Worm (Caenorhabditis elegans) whole organism, L2 larva: ENCODE data around the gene F53C3.3.

Experiments used
- aly-2 ChIP-seq: fragments of 150-350 bp; optimal IDR thresholded peaks from 2 replicates; lab custom pipeline; 2014; ENCODE audit warnings: missing biosample characterization, missing genetic modification characterization
- ama-1 ChIP-seq: fragments of 150-350 bp; optimal IDR thresholded peaks from 2 replicates; lab custom pipeline; 2018; ENCODE audit warnings: inconsistent platforms
- crh-2 ChIP-seq: sonication (generic microtip); optimal IDR thresholded peaks from 2 replicates; lab custom pipeline; 2017; ENCODE audit warnings: missing biosample characterization, missing genetic modification characterization
- fos-1 ChIP-seq: fragments of 150-350 bp; optimal IDR thresholded peaks from 2 replicates; lab custom pipeline; 2014; ENCODE audit warnings: missing biosample characterization, missing genetic modification characterization
- lsy-2 ChIP-seq, 2 experiments: fragments of 150-350 bp in 1 of 2; sonication (generic microtip) in 1 of 2; optimal IDR thresholded peaks; 2 replicates each; lab custom pipeline; 2014 to 2017; ENCODE audit warnings: missing biosample characterization in 2 of 2, missing genetic modification characterization in 2 of 2
- mdl-1 ChIP-seq, 2 experiments: fragments of 150-350 bp in 1 of 2; sonication (generic microtip) in 1 of 2; optimal IDR thresholded peaks; 2 replicates each; lab custom pipeline; 2017; ENCODE audit warnings: missing biosample characterization in 2 of 2, missing genetic modification characterization in 2 of 2
- nhr-129 ChIP-seq: fragments of 150-350 bp; optimal IDR thresholded peaks from 2 replicates; lab custom pipeline; 2014; ENCODE audit warnings: missing biosample characterization, missing genetic modification characterization
- nhr-21 ChIP-seq: fragments of 150-350 bp; optimal IDR thresholded peaks from 2 replicates; lab custom pipeline; 2014; ENCODE audit warnings: missing biosample characterization, missing genetic modification characterization
- peb-1 ChIP-seq: fragments of 150-350 bp; optimal IDR thresholded peaks from 2 replicates; lab custom pipeline; 2014; ENCODE audit warnings: missing biosample characterization, missing genetic modification characterization
- sma-3 ChIP-seq: sonication (generic microtip); optimal IDR thresholded peaks from 2 replicates; lab custom pipeline; 2016; ENCODE audit warnings: missing genetic modification reagents, missing genetic modification characterization, missing compliant biosample characterization
- unc-55 ChIP-seq: fragments of 150-350 bp; sonication (generic microtip); optimal IDR thresholded peaks from 3 replicates; lab custom pipeline; 2014; ENCODE audit warnings: missing biosample characterization, missing genetic modification reagents, missing genetic modification characterization
- ztf-11 ChIP-seq: sonication (generic microtip); optimal IDR thresholded peaks from 2 replicates; lab custom pipeline; 2017; ENCODE audit warnings: missing biosample characterization, missing genetic modification characterization

F53C3.3 gene

DNA sequence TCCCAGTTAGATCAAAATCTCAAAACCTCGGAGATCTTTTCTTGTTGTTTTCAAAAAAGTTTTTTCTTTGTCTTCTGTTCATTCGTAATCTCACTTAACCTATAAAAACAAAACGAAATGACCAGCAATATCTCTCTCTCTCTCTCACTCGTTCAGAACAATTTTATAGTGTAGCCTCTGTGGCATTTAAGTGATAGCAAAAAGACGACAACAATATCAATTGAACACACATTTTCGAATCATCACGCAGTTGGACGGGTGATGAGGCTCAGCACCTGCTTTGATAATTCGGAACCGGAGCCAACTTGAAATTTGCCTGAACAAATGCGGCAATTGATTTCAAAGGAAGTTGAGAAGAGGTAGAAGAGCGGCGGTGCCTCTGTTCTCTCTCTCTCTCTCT lies 49.7 kb downstream of the F53C3.3 start:
- TF ChIP-seq mdl-1 (tag; optimal IDR thresholded peaks at IDR 0.05; lab: Kevin White, UChicago) (no peak), aly-2 (no peak), unc-55 (GFP tag; lab: Kevin White, UChicago) (no peak), lsy-2 (tag; optimal IDR thresholded peaks at IDR 0.05; lab: Kevin White, UChicago) (no peak), ztf-11 (tag; lab: Kevin White, UChicago) (no peak), fos-1 (tag; lab: Kevin White, UChicago) (no peak), nhr-129 (tag; lab: Kevin White, UChicago) (peak; percentile 8)

ce11 chrII:3952967-3953366 lies 50.3 kb downstream of the F53C3.3 start:
- TF ChIP-seq crh-2 (tag; lab: Kevin White, UChicago) (peak; percentile 53), fos-1 (tag; lab: Kevin White, UChicago) (peak; percentile 37), peb-1 (tag; lab: Kevin White, UChicago) (no peak), sma-3 (GFP tag; lab: Kevin White, UChicago) (peak; percentile 35), unc-55 (GFP tag; lab: Kevin White, UChicago) (peak; percentile 32), ama-1 (lab: Kevin White, UChicago) (no peak), lsy-2 (tag; optimal IDR thresholded peaks at IDR 0.05; lab: Kevin White, UChicago) (peak in 1 of 2 experiments; percentile 11)

ce11 chrII:3954018-3954417 lies 51.4 kb downstream of the F53C3.3 start:
- TF ChIP-seq sma-3 (GFP tag; lab: Kevin White, UChicago) (peak; percentile 1), nhr-21 (tag; lab: Kevin White, UChicago) (no peak), fos-1 (tag; lab: Kevin White, UChicago) (peak; percentile 70)
- TF ChIP-seq, all 48 proteins: peak for 2
